Worm (Caenorhabditis elegans) whole organism, midembryonic: ENCODE results near the gene srw-133.

Experiments used
- flt-1 ChIP-seq: fragments of 200-800 bp; sonication (Bioruptor generic); IDR thresholded peaks from 2 replicates; pipeline ENCODE4 v1.3.6; 2022; ENCODE audit warnings: missing genetic modification characterization, missing compliant biosample characterization

The srw-133 gene

DNA sequence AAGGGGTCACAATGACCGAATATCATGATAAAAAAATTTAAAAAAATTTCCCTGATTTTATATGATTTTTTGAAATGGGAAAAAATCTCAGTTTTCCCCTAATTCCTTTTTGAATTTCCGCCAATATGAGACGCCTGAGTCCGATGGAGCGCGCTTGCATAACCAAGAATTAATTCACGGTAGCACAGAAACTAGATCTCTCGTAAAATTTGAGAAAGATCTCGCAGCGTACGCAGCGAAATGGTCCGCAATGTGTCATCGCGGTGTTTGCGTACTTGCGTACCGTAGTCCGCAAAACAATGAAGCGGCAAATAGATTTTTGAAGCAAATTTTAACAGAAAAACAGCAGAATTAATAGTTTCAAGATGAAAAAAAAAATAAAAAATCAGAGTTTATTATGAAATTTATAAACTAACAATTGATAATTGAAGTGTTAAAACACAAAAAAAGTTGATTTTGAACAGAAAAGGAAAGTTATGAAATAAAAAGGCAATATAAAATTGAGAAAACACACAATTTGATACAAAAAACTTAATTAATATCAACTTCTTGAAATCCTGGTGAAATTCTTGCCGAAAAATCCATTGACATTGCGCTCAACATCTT is 50.9 kb downstream of the srw-133 start:
- 0 out of 2 replicates have a peak, but pooled peaks have one; percentile 38 for TF ChIP-seq flt-1 (GFP tag; lab: Robert Waterston, UW)
